Fruit fly (Drosophila melanogaster) whole organism, embryonic: ENCODE measurements around the gene CG15332.

Experiments used
- ATbp ChIP-seq: fragments of 200-800 bp; sonication (Bioruptor generic); optimal IDR thresholded peaks from 2 replicates; lab custom pipeline; 2017; ENCODE audit warnings: missing biosample characterization, mild to moderate bottlenecking, missing genetic modification characterization, missing genetic modification reagents
- CG10274 ChIP-seq: fragments of 200-800 bp; sonication (Bioruptor generic); optimal IDR thresholded peaks from 3 replicates; lab custom pipeline; 2017; ENCODE audit warnings: missing biosample characterization, mild to moderate bottlenecking, missing genetic modification characterization
- CG11456 ChIP-seq: fragments of 200-800 bp; sonication (Bioruptor generic); IDR thresholded peaks from 3 replicates; pipeline ENCODE4 v1.3.6; 2022; ENCODE audit warnings: missing biosample characterization, missing genetic modification characterization
- CG12236 ChIP-seq: fragments of 200-800 bp; sonication (Bioruptor generic); optimal IDR thresholded peaks from 2 replicates; lab custom pipeline; 2016; ENCODE audit warnings: missing biosample characterization, missing genetic modification characterization
- CG12299 ChIP-seq: fragments of 200-800 bp; sonication (Bioruptor generic); optimal IDR thresholded peaks from 2 replicates; lab custom pipeline; 2018; ENCODE audit warnings: missing biosample characterization, mild to moderate bottlenecking, missing genetic modification characterization
- CG12942 ChIP-seq: fragments of 200-800 bp; sonication (Bioruptor generic); optimal IDR thresholded peaks from 3 replicates; lab custom pipeline; 2016; ENCODE audit warnings: missing biosample characterization, missing genetic modification characterization
- CG13296 ChIP-seq: fragments of 200-800 bp; sonication (Bioruptor generic); optimal IDR thresholded peaks from 3 replicates; lab custom pipeline; 2018; ENCODE audit warnings: missing biosample characterization, mild to moderate bottlenecking, missing genetic modification characterization
- CG14441 ChIP-seq: fragments of 200-800 bp; sonication (Bioruptor generic); IDR thresholded peaks from 2 replicates; pipeline ENCODE4 v1.3.6; 2022; ENCODE audit warnings: missing biosample characterization, missing genetic modification characterization
- CG14860 ChIP-seq: fragments of 200-800 bp; sonication (Bioruptor generic); IDR thresholded peaks from 3 replicates; pipeline ENCODE4 v1.3.6; 2022; ENCODE audit warnings: missing biosample characterization, missing genetic modification characterization; ENCODE audit not compliant: partially characterized antibody
- CG1603 ChIP-seq: fragments of 200-800 bp; sonication (Bioruptor generic); optimal IDR thresholded peaks from 2 replicates; lab custom pipeline; 2019; ENCODE audit warnings: missing biosample characterization, mild to moderate bottlenecking, missing genetic modification characterization, moderate library complexity
- CG16863 ChIP-seq: fragments of 200-800 bp; sonication (Bioruptor generic); optimal IDR thresholded peaks from 3 replicates; lab custom pipeline; 2016; ENCODE audit warnings: missing biosample characterization, missing genetic modification characterization
- CG4854 ChIP-seq: fragments of 200-800 bp; sonication (Bioruptor generic); optimal IDR thresholded peaks from 2 replicates; lab custom pipeline; 2016; ENCODE audit warnings: missing biosample characterization, missing genetic modification characterization, inconsistent platforms
- CG6272 ChIP-seq: fragments of 200-800 bp; sonication (Bioruptor generic); IDR thresholded peaks from 2 replicates; pipeline ENCODE4 v1.3.6; 2022; ENCODE audit warnings: missing biosample characterization, missing genetic modification characterization
- CG6683 ChIP-seq: fragments of 200-800 bp; sonication (Bioruptor generic); optimal IDR thresholded peaks from 2 replicates; lab custom pipeline; 2017; ENCODE audit warnings: missing biosample characterization, mild to moderate bottlenecking, missing genetic modification characterization, missing genetic modification reagents
- CG6854 ChIP-seq: fragments of 200-800 bp; sonication (Bioruptor generic); optimal IDR thresholded peaks from 3 replicates; lab custom pipeline; 2017; ENCODE audit warnings: missing biosample characterization, mild to moderate bottlenecking, missing genetic modification characterization
- CG7357 ChIP-seq: fragments of 200-800 bp; sonication (Bioruptor generic); IDR thresholded peaks from 3 replicates; pipeline ENCODE4 v1.3.6; 2022; ENCODE audit warnings: missing biosample characterization, missing genetic modification characterization
- CG7786 ChIP-seq: fragments of 200-800 bp; sonication (Bioruptor generic); optimal IDR thresholded peaks from 2 replicates; lab custom pipeline; 2016; ENCODE audit warnings: missing biosample characterization, missing genetic modification characterization
- CG7963 ChIP-seq: fragments of 200-800 bp; sonication (Bioruptor generic); IDR thresholded peaks from 3 replicates; pipeline ENCODE4 v1.3.6; 2022; ENCODE audit warnings: missing biosample characterization, missing genetic modification characterization; ENCODE audit not compliant: partially characterized antibody
- CG9215 ChIP-seq: fragments of 200-800 bp; sonication (Bioruptor generic); IDR thresholded peaks from 2 replicates; pipeline ENCODE4 v1.3.6; 2022; ENCODE audit warnings: missing biosample characterization, missing genetic modification characterization
- CTCF ChIP-seq: fragments of 200-800 bp; sonication (Bioruptor generic); optimal IDR thresholded peaks from 2 replicates; lab custom pipeline; 2017; ENCODE audit warnings: missing biosample characterization, mild to moderate bottlenecking, missing genetic modification characterization, moderate library complexity
- Deaf1 ChIP-seq: fragments of 200-800 bp; optimal IDR thresholded peaks from 3 replicates; lab custom pipeline; 2019; ENCODE audit warnings: missing biosample characterization, mild to moderate bottlenecking, missing genetic modification characterization, moderate library complexity
- Dll ChIP-seq: fragments of 200-800 bp; sonication (Bioruptor generic); IDR thresholded peaks from 4 replicates; pipeline ENCODE4 v1.3.6; 2022; ENCODE audit warnings: missing biosample characterization, missing genetic modification characterization; ENCODE audit not compliant: partially characterized antibody
- Dp ChIP-seq: fragments of 200-800 bp; sonication (Bioruptor generic); optimal IDR thresholded peaks from 2 replicates; lab custom pipeline; 2018; ENCODE audit warnings: missing biosample characterization, mild to moderate bottlenecking, missing genetic modification characterization, moderate library complexity
- Fer1 ChIP-seq: fragments of 200-800 bp; sonication (Bioruptor generic); optimal IDR thresholded peaks from 2 replicates; lab custom pipeline; 2017; ENCODE audit warnings: missing biosample characterization, mild to moderate bottlenecking, missing genetic modification characterization
- Hsf ChIP-seq: fragments of 200-800 bp; sonication (Bioruptor generic); optimal IDR thresholded peaks from 3 replicates; lab custom pipeline; 2016; ENCODE audit warnings: missing biosample characterization, missing genetic modification characterization
- Kr ChIP-seq: fragments of 200-800 bp; sonication (Bioruptor generic); optimal IDR thresholded peaks from 2 replicates; lab custom pipeline; 2017; ENCODE audit warnings: missing biosample characterization, mild to moderate bottlenecking, missing genetic modification characterization
- MBD-R2 ChIP-seq: fragments of 200-800 bp; sonication (Bioruptor generic); IDR thresholded peaks from 2 replicates; pipeline ENCODE4 v1.3.6; 2022; ENCODE audit warnings: missing biosample characterization, missing genetic modification characterization
- Mad ChIP-seq: fragments of 200-800 bp; sonication (Bioruptor generic); optimal IDR thresholded peaks from 2 replicates; lab custom pipeline; 2016; ENCODE audit warnings: missing biosample characterization, missing genetic modification characterization
- Nf-YB ChIP-seq: fragments of 200-800 bp; sonication (Bioruptor generic); optimal IDR thresholded peaks from 3 replicates; lab custom pipeline; 2019; ENCODE audit warnings: missing biosample characterization, mild to moderate bottlenecking, missing genetic modification characterization, moderate library complexity
- Nf-YC ChIP-seq: fragments of 200-800 bp; optimal IDR thresholded peaks from 3 replicates; lab custom pipeline; 2019; ENCODE audit warnings: missing biosample characterization, mild to moderate bottlenecking, missing genetic modification characterization, moderate library complexity
- Pdp1 ChIP-seq, 2 experiments: fragments of 200-800 bp; sonication (Bioruptor generic); optimal IDR thresholded peaks; 3 replicates each; lab custom pipeline; 2016; ENCODE audit warnings: missing biosample characterization in 2 of 2, missing genetic modification characterization in 2 of 2, mild to moderate bottlenecking in 1 of 2, moderate library complexity in 1 of 2
- ash1 ChIP-seq: fragments of 200-800 bp; sonication (Bioruptor generic); optimal IDR thresholded peaks from 2 replicates; lab custom pipeline; 2018; ENCODE audit warnings: missing biosample characterization, mild to moderate bottlenecking, missing genetic modification characterization
- ato ChIP-seq: fragments of 200-800 bp; sonication (Bioruptor generic); IDR thresholded peaks from 2 replicates; pipeline ENCODE4 v1.3.6; 2022; ENCODE audit warnings: missing biosample characterization, missing genetic modification characterization; ENCODE audit not compliant: partially characterized antibody
- btn ChIP-seq: fragments of 200-800 bp; sonication (Bioruptor generic); optimal IDR thresholded peaks from 2 replicates; lab custom pipeline; 2016; ENCODE audit warnings: missing biosample characterization, missing genetic modification characterization
- cwo ChIP-seq: fragments of 200-800 bp; sonication (Bioruptor generic); optimal IDR thresholded peaks from 3 replicates; lab custom pipeline; 2017; ENCODE audit warnings: missing biosample characterization, missing genetic modification characterization, mild to moderate bottlenecking, moderate library complexity, missing genetic modification reagents
- dpn ChIP-seq, 2 experiments: fragments of 200-800 bp; sonication (Bioruptor generic); optimal IDR thresholded peaks; 3 replicates each; lab custom pipeline; 2016; ENCODE audit warnings: missing biosample characterization in 2 of 2, missing genetic modification characterization in 2 of 2
- knrl ChIP-seq: fragments of 200-800 bp; sonication (Bioruptor generic); IDR thresholded peaks from 3 replicates; pipeline ENCODE4 v1.3.6; 2022; ENCODE audit warnings: missing biosample characterization, missing genetic modification characterization; ENCODE audit not compliant: partially characterized antibody
- mam ChIP-seq: fragments of 200-800 bp; sonication (Bioruptor generic); optimal IDR thresholded peaks from 3 replicates; lab custom pipeline; 2016; ENCODE audit warnings: missing biosample characterization, missing genetic modification characterization
- peb ChIP-seq: fragments of 200-800 bp; sonication (Bioruptor generic); IDR thresholded peaks from 2 replicates; pipeline ENCODE4 v1.3.6; 2022; ENCODE audit warnings: missing biosample characterization, missing genetic modification characterization
- pita ChIP-seq: fragments of 200-800 bp; sonication (Bioruptor generic); optimal IDR thresholded peaks from 2 replicates; lab custom pipeline; 2017; ENCODE audit warnings: missing biosample characterization, mild to moderate bottlenecking, missing genetic modification characterization
- pum ChIP-seq: fragments of 200-800 bp; sonication (Bioruptor generic); optimal IDR thresholded peaks from 2 replicates; lab custom pipeline; 2016; ENCODE audit warnings: missing biosample characterization, missing genetic modification characterization
- pzg ChIP-seq: fragments of 200-800 bp; sonication (Bioruptor generic); optimal IDR thresholded peaks from 3 replicates; lab custom pipeline; 2018; ENCODE audit warnings: missing biosample characterization, mild to moderate bottlenecking, missing genetic modification characterization, moderate library complexity
- sens ChIP-seq: fragments of 200-800 bp; sonication (Bioruptor generic); peaks from one replicate; lab custom pipeline; 2016; ENCODE audit warnings: missing biosample characterization, missing genetic modification characterization
- shn ChIP-seq: fragments of 200-800 bp; sonication (Bioruptor generic); optimal IDR thresholded peaks from 3 replicates; lab custom pipeline; 2016; ENCODE audit warnings: missing biosample characterization, missing genetic modification characterization
- so ChIP-seq: fragments of 200-800 bp; sonication (Bioruptor generic); IDR thresholded peaks from 3 replicates; pipeline ENCODE4 v1.3.6; 2022; ENCODE audit warnings: missing biosample characterization, missing genetic modification characterization
- ssp ChIP-seq: fragments of 200-800 bp; sonication (Bioruptor generic); IDR thresholded peaks from 2 replicates; pipeline ENCODE4 v1.3.6; 2022; ENCODE audit warnings: missing biosample characterization, missing genetic modification characterization
- stwl ChIP-seq: fragments of 200-800 bp; sonication (Bioruptor generic); optimal IDR thresholded peaks from 3 replicates; lab custom pipeline; 2018; ENCODE audit warnings: missing biosample characterization, mild to moderate bottlenecking, missing genetic modification characterization, moderate library complexity
- tna ChIP-seq: fragments of 200-800 bp; sonication (Bioruptor generic); IDR thresholded peaks from 2 replicates; pipeline ENCODE4 v1.3.6; 2022; ENCODE audit warnings: missing biosample characterization, missing genetic modification characterization; ENCODE audit not compliant: partially characterized antibody
- trem ChIP-seq: fragments of 200-800 bp; optimal IDR thresholded peaks from 3 replicates; lab custom pipeline; 2019; ENCODE audit warnings: missing biosample characterization, mild to moderate bottlenecking, missing genetic modification characterization, moderate library complexity
- zfh2 ChIP-seq: fragments of 200-800 bp; sonication (Bioruptor generic); optimal IDR thresholded peaks from 2 replicates; lab custom pipeline; 2016; ENCODE audit warnings: missing biosample characterization, missing genetic modification characterization

The CG15332 gene

DNA sequence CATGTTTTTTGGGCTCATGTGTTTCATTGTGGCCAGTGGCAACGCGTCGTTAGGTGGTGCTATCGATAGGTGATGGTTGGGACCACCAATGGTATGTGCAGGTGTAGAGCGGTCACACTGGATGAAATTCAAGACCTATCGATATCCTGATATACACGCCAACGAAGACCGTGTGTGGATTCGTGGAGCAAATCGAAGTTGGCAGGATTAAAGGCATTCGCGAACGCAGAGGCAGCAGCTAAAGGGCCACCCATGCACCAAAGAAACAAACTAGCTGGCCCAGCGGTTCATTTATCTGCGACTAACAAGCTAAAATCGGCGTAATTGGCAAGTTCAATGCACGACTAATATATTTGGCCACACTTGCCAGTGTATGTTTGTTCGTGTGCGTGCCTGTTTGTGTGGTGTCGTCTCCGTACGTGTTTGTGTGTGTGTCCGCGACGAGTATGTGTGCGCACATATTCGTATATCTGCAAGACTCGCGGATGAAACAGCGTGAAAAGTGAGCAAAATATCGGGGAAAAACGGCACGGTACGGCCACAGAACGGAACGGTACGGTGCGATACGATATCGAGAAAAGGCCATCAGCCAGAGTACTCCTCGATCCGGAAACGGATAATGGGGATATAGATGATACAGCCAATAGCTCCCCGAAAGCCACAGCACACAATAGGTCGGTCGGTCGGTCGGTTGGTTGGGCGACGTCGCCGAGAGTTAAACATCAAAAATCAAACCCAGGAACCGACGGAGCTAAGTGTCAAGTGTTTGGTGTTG is 19.8 kb downstream of the CG15332 start, which contains the start of gene Ubr3 (continued):
- TF ChIP-seq Mad (no peak), pzg (GFP tag; lab: Kevin White, UChicago) (peak; percentile 87), ato (GFP tag; lab: Robert Waterston, UW) (peak; percentile 59), zfh2 (GFP tag; lab: Kevin White, UChicago) (peak; percentile 22), CG7357 (GFP tag; lab: Robert Waterston, UW) (peak; percentile 89), mam (GFP tag; lab: Kevin White, UChicago) (peak; percentile 4), peb (no peak), CG7786 (GFP tag; lab: Kevin White, UChicago) (no peak), stwl (tag; lab: Kevin White, UChicago) (peak; percentile 68), CG9215 (no peak), Nf-YC (tag; lab: Kevin White, UChicago) (peak; percentile 57), MBD-R2 (GFP tag; lab: Robert Waterston, UW) (peak; percentile 48; the same call in 1 of the 2 replicates), Pdp1 (GFP tag; optimal IDR thresholded peaks at IDR 0.05; lab: Kevin White, UChicago) (peak in 1 of 2 experiments; percentile 19), CG1603 (peak; percentile 71), Dll (GFP tag; lab: Robert Waterston, UW) (peak; percentile 72; the same call in 3 of the 4 replicates), CG7963 (peak; percentile 74), Fer1 (peak; percentile 35), cwo (GFP tag; lab: Kevin White, UChicago) (no peak), CG6272 (GFP tag; lab: Robert Waterston, UW) (no peak), btn (GFP tag; lab: Kevin White, UChicago) (no peak), CG13296 (no peak), Dp (GFP tag; lab: Kevin White, UChicago) (peak; percentile 8), Nf-YB (GFP tag; lab: Kevin White, UChicago) (peak; percentile 30), sens (GFP tag; lab: Kevin White, UChicago) (peak; percentile 60), pum (GFP tag; lab: Kevin White, UChicago) (no peak), Kr (GFP tag; lab: Kevin White, UChicago) (no peak), CG11456 (GFP tag; lab: Robert Waterston, UW) (no peak), CG12942 (no peak), ATbp (no peak), CG12236 (GFP tag; lab: Kevin White, UChicago) (no peak), CG10274 (GFP tag; lab: Kevin White, UChicago) (no peak), shn (GFP tag; lab: Kevin White, UChicago) (peak; percentile 7), pita (GFP tag; lab: Kevin White, UChicago) (no peak), trem (tag; lab: Kevin White, UChicago) (peak; percentile 56), so (GFP tag; lab: Robert Waterston, UW) (no peak), tna (GFP tag; lab: Robert Waterston, UW) (peak; percentile 62), knrl (GFP tag; lab: Robert Waterston, UW) (peak; percentile 79), CTCF (GFP tag; lab: Kevin White, UChicago) (no peak), CG14441 (GFP tag; lab: Robert Waterston, UW) (no peak), Hsf (GFP tag; lab: Kevin White, UChicago) (no peak), ash1 (GFP tag; lab: Kevin White, UChicago) (no peak), CG14860 (GFP tag; lab: Robert Waterston, UW) (peak; percentile 66), Deaf1 (peak; percentile 69), ssp (GFP tag; lab: Robert Waterston, UW) (peak; percentile 90), CG4854 (no peak), CG12299 (peak; percentile 23), CG6683 (GFP tag; lab: Kevin White, UChicago) (peak; percentile 29), CG6854 (no peak), CG16863 (GFP tag; lab: Kevin White, UChicago) (no peak), dpn (GFP tag; optimal IDR thresholded peaks at IDR 0.05; lab: Kevin White, UChicago) (peak in 1 of 2 experiments; percentile 11)
